Worm (Caenorhabditis elegans) whole organism, mixed stage, embryonic: ENCODE measurements around the gene pisy-1.

Experiments used
- M03D4.4 ChIP-seq: sonication (generic microtip); optimal IDR thresholded peaks from 2 replicates; lab custom pipeline; 2017; ENCODE audit warnings: mild to moderate bottlenecking, missing genetic modification characterization, missing compliant biosample characterization
- blmp-1 ChIP-seq: fragments of 150-350 bp; optimal IDR thresholded peaks from 2 replicates; lab custom pipeline; 2014; ENCODE audit warnings: missing biosample characterization, missing genetic modification characterization
- ceh-39 ChIP-seq: fragments of 150-350 bp; optimal IDR thresholded peaks from 2 replicates; lab custom pipeline; 2014; ENCODE audit warnings: missing biosample characterization, missing genetic modification characterization
- ceh-43 ChIP-seq: fragments of 200-800 bp; sonication (Bioruptor generic); optimal IDR thresholded peaks from 2 replicates; lab custom pipeline; 2018; ENCODE audit warnings: mild to moderate bottlenecking, missing genetic modification characterization, moderate library complexity, missing compliant biosample characterization
- ceh-83 ChIP-seq: fragments of 200-800 bp; sonication (Bioruptor generic); optimal IDR thresholded peaks from 2 replicates; lab custom pipeline; 2018; ENCODE audit warnings: mild to moderate bottlenecking, missing genetic modification characterization, missing compliant biosample characterization
- ces-1 ChIP-seq: fragments of 150-350 bp; optimal IDR thresholded peaks from 2 replicates; lab custom pipeline; 2014; ENCODE audit warnings: missing biosample characterization, missing genetic modification reagents, missing genetic modification characterization
- drap-1 ChIP-seq: fragments of 200-800 bp; sonication (Bioruptor generic); optimal IDR thresholded peaks from 3 replicates; lab custom pipeline; 2018; ENCODE audit warnings: mild to moderate bottlenecking, missing genetic modification characterization, missing compliant biosample characterization
- elt-1 ChIP-seq: sonication (generic microtip); optimal IDR thresholded peaks from 2 replicates; lab custom pipeline; 2017; ENCODE audit warnings: missing genetic modification characterization, mild to moderate bottlenecking, missing compliant biosample characterization, antibody characterized with exemption, moderate library complexity, borderline replicate concordance; ENCODE audit not compliant: insufficient read depth
- elt-3 ChIP-seq: fragments of 150-350 bp; optimal IDR thresholded peaks from 2 replicates; lab custom pipeline; 2014; ENCODE audit warnings: missing biosample characterization, missing genetic modification characterization
- flh-1 ChIP-seq: fragments of 200-800 bp; sonication (Bioruptor generic); optimal IDR thresholded peaks from 2 replicates; lab custom pipeline; 2018; ENCODE audit warnings: mild to moderate bottlenecking, missing genetic modification characterization, moderate library complexity, missing compliant biosample characterization
- ham-2 ChIP-seq: fragments of 200-800 bp; sonication (Bioruptor generic); optimal IDR thresholded peaks from 2 replicates; lab custom pipeline; 2018; ENCODE audit warnings: mild to moderate bottlenecking, missing genetic modification characterization, missing compliant biosample characterization
- lin-13 ChIP-seq: fragments of 150-350 bp; optimal IDR thresholded peaks from 2 replicates; lab custom pipeline; 2014; ENCODE audit warnings: missing biosample characterization, missing genetic modification characterization
- nhr-12 ChIP-seq: fragments of 150-350 bp; optimal IDR thresholded peaks from 2 replicates; lab custom pipeline; 2014; ENCODE audit warnings: missing biosample characterization, missing genetic modification characterization
- nhr-28 ChIP-seq: fragments of 150-350 bp; optimal IDR thresholded peaks from 2 replicates; lab custom pipeline; 2014; ENCODE audit warnings: missing biosample characterization, missing genetic modification characterization
- pha-4 ChIP-seq: fragments of 150-350 bp; optimal IDR thresholded peaks from 2 replicates; lab custom pipeline; 2018; ENCODE audit warnings: missing biosample characterization, missing genetic modification reagents, missing genetic modification characterization
- sptf-1 ChIP-seq: sonication (generic microtip); optimal IDR thresholded peaks from 2 replicates; lab custom pipeline; 2017; ENCODE audit warnings: mild to moderate bottlenecking, missing genetic modification characterization, moderate library complexity, missing compliant biosample characterization
- unc-120 ChIP-seq: sonication (generic microtip); optimal IDR thresholded peaks from 2 replicates; lab custom pipeline; 2017; ENCODE audit warnings: missing genetic modification characterization, missing compliant biosample characterization; ENCODE audit not compliant: poor library complexity, severe bottlenecking
- unc-39 ChIP-seq: fragments of 150-350 bp; optimal IDR thresholded peaks from 2 replicates; lab custom pipeline; 2014; ENCODE audit warnings: missing biosample characterization, missing genetic modification characterization
- unc-62 ChIP-seq: fragments of 150-350 bp; optimal IDR thresholded peaks from 2 replicates; lab custom pipeline; 2014; ENCODE audit warnings: missing biosample characterization, missing genetic modification reagents, missing genetic modification characterization

The pisy-1 gene

DNA sequence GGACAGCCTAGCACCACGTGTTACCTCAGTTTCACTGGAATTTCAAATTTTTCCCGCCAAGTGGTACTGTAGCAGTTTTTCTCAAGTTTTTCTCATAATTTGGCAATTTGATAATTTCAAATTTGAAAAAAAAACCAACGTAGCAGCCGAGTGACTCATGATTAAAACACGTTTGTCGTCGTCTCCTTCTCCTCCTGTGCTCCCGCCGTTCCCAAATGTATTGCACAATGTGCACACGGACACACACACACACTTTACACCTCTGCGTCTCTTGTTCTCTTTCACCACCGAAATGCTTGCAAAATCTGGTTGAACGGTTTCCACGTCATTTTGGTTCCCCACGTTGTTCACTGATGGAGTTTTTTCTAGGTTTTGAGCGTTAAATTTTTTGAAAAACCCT, 46.8 kb downstream of the pisy-1 start:
- TF ChIP-seq M03D4.4 (tag; lab: Kevin White, UChicago) = no peak
- TF ChIP-seq flh-1 (GFP tag; lab: Kevin White, UChicago) = no peak
- no peak for TF ChIP-seq ham-2 (GFP tag; lab: Kevin White, UChicago)
- TF ChIP-seq blmp-1 = no peak
- no peak for TF ChIP-seq drap-1 (GFP tag; lab: Kevin White, UChicago)
- no peak for TF ChIP-seq elt-3 (tag; lab: Kevin White, UChicago)
- TF ChIP-seq unc-120 (tag; lab: Kevin White, UChicago) = no peak
- no peak for TF ChIP-seq sptf-1 (tag; lab: Kevin White, UChicago)

ce11 chrII:12690905-12691304, 47.2 kb downstream of the pisy-1 start:
- no peak for TF ChIP-seq sptf-1 (tag; lab: Kevin White, UChicago)
- no peak for TF ChIP-seq ceh-39
- TF ChIP-seq ces-1 (GFP tag; lab: Kevin White, UChicago) = peak; percentile 64
- no peak for TF ChIP-seq ceh-83 (GFP tag; lab: Kevin White, UChicago)
- no peak for TF ChIP-seq nhr-28 (tag; lab: Kevin White, UChicago)
- no peak for TF ChIP-seq lin-13
- no peak for TF ChIP-seq ceh-43

ce11 chrII:12689333-12689732, 48.8 kb downstream of the pisy-1 start:
- TF ChIP-seq elt-3 (tag; lab: Kevin White, UChicago) (peak; percentile 18), unc-39 (tag; lab: Kevin White, UChicago) (no peak), nhr-12 (tag; lab: Kevin White, UChicago) (no peak), elt-1 (peak; percentile 35), unc-62 (GFP tag; lab: Kevin White, UChicago) (peak; percentile 42), pha-4 (no peak)
